Worm (Caenorhabditis elegans) whole organism, L3 larva: ENCODE measurements around the gene ddo-2.

ENCODE experiments used
- R02D3.7 ChIP-seq: fragments of 150-350 bp; optimal IDR thresholded peaks from 2 replicates; lab custom pipeline; 2014; ENCODE audit warnings: missing biosample characterization, missing genetic modification characterization
- ZK546.5 ChIP-seq: sonication (generic microtip); optimal IDR thresholded peaks from 2 replicates; lab custom pipeline; 2017; ENCODE audit warnings: missing biosample characterization, missing genetic modification characterization
- aly-2 ChIP-seq: fragments of 150-350 bp; optimal IDR thresholded peaks from 2 replicates; lab custom pipeline; 2014; ENCODE audit warnings: missing biosample characterization, missing genetic modification characterization
- ama-1 ChIP-seq: fragments of 150-350 bp; optimal IDR thresholded peaks from 2 replicates; lab custom pipeline; 2018
- ceh-82 ChIP-seq: fragments of 150-350 bp; optimal IDR thresholded peaks from 2 replicates; lab custom pipeline; 2014; ENCODE audit warnings: missing biosample characterization, missing genetic modification characterization
- daf-12 ChIP-seq: fragments of 150-350 bp; optimal IDR thresholded peaks from 2 replicates; lab custom pipeline; 2014; ENCODE audit warnings: missing biosample characterization, missing genetic modification reagents, missing genetic modification characterization
- egl-27 ChIP-seq: sonication (generic microtip); optimal IDR thresholded peaks from 4 replicates; lab custom pipeline; 2017; ENCODE audit warnings: missing biosample characterization, missing genetic modification reagents, missing genetic modification characterization
- egl-5 ChIP-seq: fragments of 150-350 bp; optimal IDR thresholded peaks from 2 replicates; lab custom pipeline; 2017; ENCODE audit warnings: missing biosample characterization, missing genetic modification reagents, missing genetic modification characterization, inconsistent platforms
- elt-1 ChIP-seq: fragments of 150-350 bp; optimal IDR thresholded peaks from 2 replicates; lab custom pipeline; 2014; ENCODE audit warnings: missing biosample characterization, missing genetic modification characterization
- elt-2 ChIP-seq: sonication (generic microtip); optimal IDR thresholded peaks from 2 replicates; lab custom pipeline; 2016; ENCODE audit warnings: missing genetic modification reagents, mild to moderate bottlenecking, missing genetic modification characterization, missing compliant biosample characterization
- eor-1 ChIP-seq, 2 experiments: fragments of 150-350 bp; optimal IDR thresholded peaks; 2 replicates each; lab custom pipeline; 2014 to 2018; ENCODE audit warnings: missing biosample characterization in 2 of 2, missing genetic modification characterization in 2 of 2
- fos-1 ChIP-seq: fragments of 150-350 bp; optimal IDR thresholded peaks from 2 replicates; lab custom pipeline; 2014; ENCODE audit warnings: missing biosample characterization, missing genetic modification characterization
- hmg-11 ChIP-seq: sonication (generic microtip); optimal IDR thresholded peaks from 2 replicates; lab custom pipeline; 2016; ENCODE audit warnings: missing genetic modification characterization, missing compliant biosample characterization
- jun-1 ChIP-seq: fragments of 150-350 bp; optimal IDR thresholded peaks from 2 replicates; lab custom pipeline; 2014; ENCODE audit warnings: missing biosample characterization, missing genetic modification reagents, missing genetic modification characterization
- lin-15B ChIP-seq: fragments of 150-350 bp; optimal IDR thresholded peaks from 2 replicates; lab custom pipeline; 2014; ENCODE audit warnings: missing biosample characterization, missing genetic modification characterization
- lin-39 ChIP-seq: fragments of 150-350 bp; optimal IDR thresholded peaks from 2 replicates; lab custom pipeline; 2018; ENCODE audit warnings: missing biosample characterization, missing genetic modification reagents, missing genetic modification characterization
- lsy-12 ChIP-seq: sonication (generic microtip); optimal IDR thresholded peaks from 2 replicates; lab custom pipeline; 2016; ENCODE audit warnings: mild to moderate bottlenecking, missing genetic modification characterization, missing compliant biosample characterization
- nfya-1 ChIP-seq: sonication (generic microtip); optimal IDR thresholded peaks from 2 replicates; lab custom pipeline; 2017; ENCODE audit warnings: missing genetic modification characterization, mild to moderate bottlenecking, missing compliant biosample characterization, antibody characterized with exemption, moderate library complexity; ENCODE audit not compliant: insufficient read depth
- nhr-11 ChIP-seq: fragments of 150-350 bp; optimal IDR thresholded peaks from 2 replicates; lab custom pipeline; 2014; ENCODE audit warnings: missing biosample characterization, missing genetic modification characterization
- nhr-12 ChIP-seq: fragments of 150-350 bp; optimal IDR thresholded peaks from 2 replicates; lab custom pipeline; 2014; ENCODE audit warnings: missing biosample characterization, missing genetic modification characterization
- nhr-23 ChIP-seq: fragments of 150-350 bp; optimal IDR thresholded peaks from 2 replicates; lab custom pipeline; 2014; ENCODE audit warnings: missing biosample characterization, missing genetic modification reagents, missing genetic modification characterization
- nhr-237 ChIP-seq: fragments of 150-350 bp; optimal IDR thresholded peaks from 2 replicates; lab custom pipeline; 2014; ENCODE audit warnings: missing biosample characterization, missing genetic modification characterization
- nhr-25 ChIP-seq: sonication (generic microtip); optimal IDR thresholded peaks from 2 replicates; lab custom pipeline; 2017; ENCODE audit warnings: missing biosample characterization, missing genetic modification characterization
- nhr-43 ChIP-seq: sonication (generic microtip); optimal IDR thresholded peaks from 2 replicates; lab custom pipeline; 2016; ENCODE audit warnings: mild to moderate bottlenecking, missing genetic modification characterization, missing compliant biosample characterization; ENCODE audit not compliant: poor library complexity, severe bottlenecking
- nhr-67 ChIP-seq: fragments of 150-350 bp; optimal IDR thresholded peaks from 2 replicates; lab custom pipeline; 2014; ENCODE audit warnings: missing biosample characterization, missing genetic modification characterization
- nhr-77 ChIP-seq: fragments of 150-350 bp; optimal IDR thresholded peaks from 2 replicates; lab custom pipeline; 2014; ENCODE audit warnings: missing biosample characterization, missing genetic modification characterization
- pha-4 ChIP-seq: fragments of 150-350 bp; optimal IDR thresholded peaks from 2 replicates; lab custom pipeline; 2014; ENCODE audit warnings: missing biosample characterization, missing genetic modification reagents, missing genetic modification characterization
- pqm-1 ChIP-seq: fragments of 150-350 bp; optimal IDR thresholded peaks from 2 replicates; lab custom pipeline; 2017; ENCODE audit warnings: missing biosample characterization, missing genetic modification characterization, inconsistent platforms
- sea-2 ChIP-seq: fragments of 150-350 bp; sonication (generic microtip); optimal IDR thresholded peaks from 4 replicates; lab custom pipeline; 2014; ENCODE audit warnings: missing biosample characterization, missing genetic modification reagents, missing genetic modification characterization
- skn-1 ChIP-seq: fragments of 150-350 bp; optimal IDR thresholded peaks from 2 replicates; lab custom pipeline; 2014; ENCODE audit warnings: missing biosample characterization, missing genetic modification characterization
- unc-62 ChIP-seq: fragments of 150-350 bp; sonication (generic microtip); optimal IDR thresholded peaks from 4 replicates; lab custom pipeline; 2014; ENCODE audit warnings: missing biosample characterization, missing genetic modification reagents, missing genetic modification characterization
- zag-1 ChIP-seq: fragments of 150-350 bp; optimal IDR thresholded peaks from 2 replicates; lab custom pipeline; 2014; ENCODE audit warnings: missing biosample characterization, missing genetic modification characterization
- ztf-4 ChIP-seq: fragments of 150-350 bp; optimal IDR thresholded peaks from 2 replicates; lab custom pipeline; 2014; ENCODE audit warnings: missing biosample characterization, missing genetic modification characterization

ddo-2 gene

DNA sequence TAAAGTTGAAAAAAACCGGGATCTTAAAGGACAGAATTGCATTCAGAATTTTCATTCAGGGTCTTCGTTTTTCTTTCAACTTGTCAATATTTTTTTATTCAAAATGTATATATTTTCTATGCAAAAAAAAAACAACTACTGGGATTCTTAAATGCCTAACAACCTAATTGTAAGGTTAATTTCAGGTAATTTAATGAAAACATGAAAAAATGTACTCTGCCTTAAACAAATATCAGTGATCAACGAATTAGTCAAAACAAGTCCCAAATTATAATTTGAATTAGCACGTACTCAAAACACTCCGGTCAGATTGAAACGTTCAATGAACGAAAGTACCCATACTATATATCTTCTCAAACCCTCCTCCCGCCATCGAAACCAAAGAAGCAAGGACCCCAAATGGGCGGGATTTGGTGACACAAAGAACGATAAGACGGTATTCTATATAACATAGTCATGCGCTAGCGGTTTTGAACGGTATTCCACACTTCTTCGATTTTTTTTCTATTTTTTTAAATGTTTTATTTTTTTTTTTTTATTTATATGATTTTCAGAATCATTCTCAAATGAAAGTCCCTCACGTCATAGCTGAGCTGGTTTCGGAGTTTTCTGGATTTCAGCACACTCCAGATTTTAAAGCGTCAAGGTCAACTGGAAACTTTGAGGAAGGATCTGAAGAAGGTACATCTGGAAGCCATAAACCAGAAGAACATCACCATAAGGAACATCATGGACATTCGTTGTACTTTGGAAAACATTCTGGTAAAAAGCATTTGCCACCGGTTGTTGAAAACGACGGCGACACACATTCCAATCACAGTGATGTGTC is at the start of gene ddo-2, which contains the start of gene F25E5.8:
Gene ddo-2, minus strand, starts transcription at position 330 of the 829 bp plus-strand sequence.
Gene F25E5.8, plus strand, starts transcription at position 555 of the 829 bp plus-strand sequence.
- TF ChIP-seq nhr-43 (tag; lab: Kevin White, UChicago) (peak; percentile 46), nhr-11 (tag; lab: Kevin White, UChicago) (no peak), skn-1 (tag; lab: Kevin White, UChicago) (no peak), nhr-23 (peak; percentile 70), nhr-77 (no peak), hmg-11 (tag; lab: Kevin White, UChicago) (peak; percentile 11), nhr-25 (tag; lab: Kevin White, UChicago) (peak; percentile 14)

DNA sequence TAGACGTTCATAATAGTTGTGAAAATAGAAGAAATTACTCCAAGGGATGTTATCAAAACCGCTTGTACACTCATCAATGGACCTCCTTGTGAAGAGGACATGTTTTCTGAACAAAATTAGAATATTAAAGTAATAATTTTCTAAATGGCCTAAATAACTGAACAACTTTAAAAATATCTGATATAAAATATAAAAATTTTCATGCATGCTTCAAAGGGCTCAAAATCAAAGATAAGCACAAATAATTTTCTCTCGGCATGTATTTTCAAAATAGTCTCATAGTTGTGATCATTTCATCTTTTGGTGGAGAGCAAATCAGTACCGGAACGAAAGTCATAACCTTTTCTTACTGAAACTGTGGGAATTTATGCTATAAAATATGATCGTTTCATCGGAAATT is 49.5 kb upstream of the ddo-2 start, which contains the start of gene srbc-8:
Gene srbc-8, minus strand, starts transcription at position 101 of the 400 bp plus-strand sequence.
- TF ChIP-seq egl-5 (tag; lab: Kevin White, UChicago): no peak

DNA sequence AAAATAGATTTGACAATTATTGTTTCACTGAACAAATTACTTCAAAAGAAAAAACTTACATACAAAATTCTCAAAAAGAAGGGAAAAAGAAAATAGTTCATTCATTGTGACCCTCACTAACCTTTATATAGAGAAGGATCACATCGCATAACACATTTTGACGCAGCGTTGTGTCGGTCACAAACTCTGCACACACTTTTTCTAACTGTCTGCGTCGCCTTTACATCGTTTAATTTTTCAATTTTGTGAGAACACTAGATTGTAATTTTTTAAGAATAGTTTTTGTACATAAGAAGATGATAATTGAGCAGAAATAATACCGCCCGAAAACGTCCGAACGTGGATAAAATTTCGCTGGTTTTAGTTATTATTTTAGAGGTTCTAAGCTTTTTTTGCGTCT is 45.4 kb upstream of the ddo-2 start, which contains the start of gene C18B10.6:
Gene C18B10.6, minus strand, starts transcription at position 101 of the 400 bp plus-strand sequence.
- TF ChIP-seq pqm-1: no peak
- TF ChIP-seq nhr-25 (tag; lab: Kevin White, UChicago): no peak
- no peak for TF ChIP-seq pha-4 (tag; lab: Kevin White, UChicago)
- no peak for TF ChIP-seq fos-1 (tag; lab: Kevin White, UChicago)
- no peak for TF ChIP-seq ztf-4 (tag; lab: Kevin White, UChicago)

DNA sequence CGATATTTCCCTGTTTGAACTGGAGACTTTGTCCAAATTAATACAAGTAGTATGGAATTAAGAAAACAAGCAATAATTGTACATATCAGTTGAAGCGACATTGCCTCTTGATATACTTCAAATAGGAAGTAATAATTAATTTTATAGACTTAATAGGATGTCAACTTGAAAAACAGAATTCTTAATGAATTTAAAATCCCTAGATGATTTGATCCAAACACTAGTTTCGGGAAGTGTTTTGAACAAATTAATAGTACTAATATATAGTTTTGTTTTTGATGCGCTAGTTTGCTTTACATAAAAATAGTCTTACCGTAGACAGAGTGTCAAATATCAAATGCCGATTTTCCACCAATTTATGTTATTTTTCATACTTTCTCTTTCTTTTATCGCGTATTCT is 42.9 kb upstream of the ddo-2 start, which contains the start of gene str-190:
Gene str-190, minus strand, starts transcription at position 101 of the 400 bp plus-strand sequence.
- no peak for TF ChIP-seq elt-1
- no peak for TF ChIP-seq ZK546.5 (tag; lab: Kevin White, UChicago)
- TF ChIP-seq lsy-12 (tag; lab: Kevin White, UChicago): no peak
- no peak for TF ChIP-seq elt-2 (tag; lab: Kevin White, UChicago)
- no peak for TF ChIP-seq nhr-77
- TF ChIP-seq pha-4 (tag; lab: Kevin White, UChicago): no peak
- TF ChIP-seq nfya-1: no peak
- no peak for TF ChIP-seq sea-2 (GFP tag; lab: Kevin White, UChicago)
- TF ChIP-seq nhr-43 (tag; lab: Kevin White, UChicago): no peak
- no peak for TF ChIP-seq ama-1 (lab: Kevin White, UChicago)
- TF ChIP-seq fos-1 (tag; lab: Kevin White, UChicago): no peak
- no peak for TF ChIP-seq nhr-11 (tag; lab: Kevin White, UChicago)
- TF ChIP-seq eor-1 (tag; optimal IDR thresholded peaks at IDR 0.05; lab: Kevin White, UChicago): no peak
- TF ChIP-seq nhr-237 (tag; lab: Kevin White, UChicago): no peak
- no peak for TF ChIP-seq skn-1 (tag; lab: Kevin White, UChicago)
- no peak for TF ChIP-seq nhr-67 (tag; lab: Kevin White, UChicago)
- TF ChIP-seq aly-2 (tag; lab: Kevin White, UChicago): no peak
- TF ChIP-seq, all 47 proteins: peak for 0

DNA sequence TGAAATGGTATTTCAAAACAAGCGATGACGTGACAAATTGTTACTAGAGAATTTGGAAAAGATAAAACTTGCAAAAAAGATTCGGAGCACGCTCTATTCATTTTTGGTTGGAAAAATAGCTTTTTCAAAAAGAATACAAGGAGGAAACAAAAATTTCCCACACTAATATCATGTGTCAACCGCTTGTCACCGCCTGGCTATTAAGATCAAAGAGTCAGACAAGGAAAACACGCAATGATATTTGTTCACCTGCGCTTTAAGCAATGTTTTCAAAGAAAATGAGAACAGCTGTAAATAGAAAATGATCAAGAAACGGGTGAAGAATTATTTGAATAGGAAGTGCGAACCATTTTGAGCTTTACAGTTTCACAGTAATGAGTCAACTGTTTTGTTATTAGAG is 41.3 kb upstream of the ddo-2 start, which contains the start of gene srh-125:
Gene srh-125, minus strand, starts transcription at position 101 of the 400 bp plus-strand sequence.
- TF ChIP-seq unc-62: no peak
- no peak for TF ChIP-seq daf-12 (tag; lab: Kevin White, UChicago)
- no peak for TF ChIP-seq zag-1 (tag; lab: Kevin White, UChicago)
- TF ChIP-seq nhr-77: no peak
- TF ChIP-seq nhr-237 (tag; lab: Kevin White, UChicago): no peak
- TF ChIP-seq nhr-23: no peak
- TF ChIP-seq lin-39 (tag; lab: Kevin White, UChicago): no peak
- no peak for TF ChIP-seq ceh-82 (tag; lab: Kevin White, UChicago)
- TF ChIP-seq nhr-12 (tag; lab: Kevin White, UChicago): no peak
- TF ChIP-seq jun-1 (tag; lab: Kevin White, UChicago): no peak
- no peak for TF ChIP-seq lin-15B (tag; lab: Kevin White, UChicago)
- no peak for TF ChIP-seq elt-2 (tag; lab: Kevin White, UChicago)
- TF ChIP-seq nhr-67 (tag; lab: Kevin White, UChicago): no peak
- no peak for TF ChIP-seq lsy-12 (tag; lab: Kevin White, UChicago)
- TF ChIP-seq egl-27 (tag; lab: Kevin White, UChicago): no peak
- no peak for TF ChIP-seq R02D3.7 (tag; lab: Kevin White, UChicago)
- no peak for TF ChIP-seq nhr-11 (tag; lab: Kevin White, UChicago)
